Worm (Caenorhabditis elegans): ENCODE measurements around the gene gex-3.
A peak's percentile ranks its signal among the peaks of the same experiment; 100 is the strongest.

ce11 chrIV:12403440-12403839, 791 bp upstream of the gex-3 start:
- TF ChIP-seq snpc-4 (tag; optimal IDR thresholded peaks at IDR 0.05): no peak
- TF ChIP-seq nhr-21 (tag; optimal IDR thresholded peaks at IDR 0.05): peak; percentile 74
- TF ChIP-seq nhr-12 (tag; optimal IDR thresholded peaks at IDR 0.05): no peak
- no peak for TF ChIP-seq nhr-11 (tag; optimal IDR thresholded peaks at IDR 0.05)
- no peak for TF ChIP-seq zag-1 (tag; optimal IDR thresholded peaks at IDR 0.05)
- no peak for TF ChIP-seq ZK546.5 (tag; optimal IDR thresholded peaks at IDR 0.05)
- peak; percentile 24 for TF ChIP-seq nhr-129 (tag; optimal IDR thresholded peaks at IDR 0.05)
- no peak for TF ChIP-seq unc-62 (GFP tag; optimal IDR thresholded peaks at IDR 0.05)
- TF ChIP-seq ceh-16 (tag; optimal IDR thresholded peaks at IDR 0.05): no peak
- no peak for TF ChIP-seq egl-27 (tag; optimal IDR thresholded peaks at IDR 0.05)
- TF ChIP-seq nhr-23 (tag; optimal IDR thresholded peaks at IDR 0.05): no peak
- no peak for TF ChIP-seq lsy-2 (tag; optimal IDR thresholded peaks at IDR 0.05)
- no peak for TF ChIP-seq aly-2 (tag; optimal IDR thresholded peaks at IDR 0.05)
- TF ChIP-seq nhr-77 (tag; optimal IDR thresholded peaks at IDR 0.05): no peak

Data from whole organism, L2 larva.